Worm (Caenorhabditis elegans): ENCODE results near the gene C32D5.10.

Gene C32D5.10

ce11 chrII:6383183-6383695 lies 31.5 kb upstream of the C32D5.10 start, which contains the start of gene F58F12.1 (continued):
- TF ChIP-seq F37D6.2 (tag; optimal IDR thresholded peaks at IDR 0.05) (no peak), snpc-1.2 (GFP tag; IDR thresholded peaks at IDR 0.05) (no peak), lin-13 (GFP tag; optimal IDR thresholded peaks at IDR 0.05) (peak; percentile 43), lim-7 (GFP tag; IDR thresholded peaks at IDR 0.05) (no peak), dve-1 (tag; optimal IDR thresholded peaks at IDR 0.05; ENCODE audit: insufficient read depth) (peak; percentile 50), ztf-11 (tag; optimal IDR thresholded peaks at IDR 0.05) (no peak), mep-1 (tag; optimal IDR thresholded peaks at IDR 0.05) (peak; percentile 66), pha-4 (GFP tag; IDR thresholded peaks at IDR 0.05) (no peak), pha-4 (tag; optimal IDR thresholded peaks at IDR 0.05) (no peak), daf-19 (GFP tag; conservative IDR thresholded peaks at IDR 0.05) (no peak), lin-38 (GFP tag; IDR thresholded peaks at IDR 0.05) (peak; percentile 94), hif-1 (tag; optimal IDR thresholded peaks at IDR 0.05) (peak in 1 of 2 experiments; percentile 75), ZK546.5 (tag; optimal IDR thresholded peaks at IDR 0.05) (no peak), mdt-29 (GFP tag; IDR thresholded peaks at IDR 0.05) (no peak), duxl-1 (tag; optimal IDR thresholded peaks at IDR 0.05; ENCODE audit: poor library complexity) (no peak), ama-1 (optimal IDR thresholded peaks at IDR 0.05) (no peak), ceh-32 (tag; optimal IDR thresholded peaks at IDR 0.05; ENCODE audit: poor library complexity) (no peak), hmg-1.1 (GFP tag; IDR thresholded peaks at IDR 0.05) (no peak), attf-4 (tag; optimal IDR thresholded peaks at IDR 0.05) (no peak), lsy-2 (tag; optimal IDR thresholded peaks at IDR 0.05) (peak in 1 of 2 experiments; percentile 81), skn-1 (tag; optimal IDR thresholded peaks at IDR 0.05) (no peak), daf-16 (GFP tag; optimal IDR thresholded peaks at IDR 0.05) (no peak), daf-16 (tag; optimal IDR thresholded peaks at IDR 0.05) (peak; percentile 50), zfp-3 (GFP tag; conservative IDR thresholded peaks at IDR 0.05) (no peak), nhr-76 (tag; optimal IDR thresholded peaks at IDR 0.05) (no peak), nhr-48 (tag; optimal IDR thresholded peaks at IDR 0.05) (no peak), daf-12 (tag; optimal IDR thresholded peaks at IDR 0.05) (no peak), unc-62 (GFP tag; optimal IDR thresholded peaks at IDR 0.05 in 1 of 2) (peak in 1 of 2 experiments; percentile 75), unc-62 (tag; optimal IDR thresholded peaks at IDR 0.05) (no peak), mdl-1 (tag; optimal IDR thresholded peaks at IDR 0.05) (no peak), fos-1 (tag; optimal IDR thresholded peaks at IDR 0.05) (no peak), nhr-102 (tag; optimal IDR thresholded peaks at IDR 0.05) (no peak), fkh-10 (GFP tag; optimal IDR thresholded peaks at IDR 0.05) (no peak), egl-43 (GFP tag; IDR thresholded peaks at IDR 0.05) (no peak), ces-1 (GFP tag; optimal IDR thresholded peaks at IDR 0.05) (no peak), lin-15B (tag; optimal IDR thresholded peaks at IDR 0.05) (no peak), spr-1 (tag; optimal IDR thresholded peaks at IDR 0.05) (no peak), gei-8 (GFP tag; optimal IDR thresholded peaks at IDR 0.05) (no peak), snpc-4 (tag; optimal IDR thresholded peaks at IDR 0.05) (no peak), Y5F2A.4 (GFP tag; optimal IDR thresholded peaks at IDR 0.05) (no peak), mes-2 (tag; optimal IDR thresholded peaks at IDR 0.05; ENCODE audit: poor library complexity, severe bottlenecking) (peak; percentile 97), madf-9 (GFP tag; conservative IDR thresholded peaks at IDR 0.05) (no peak), aha-1 (tag) (peak; percentile 24), ceh-20 (GFP tag; IDR thresholded peaks at IDR 0.05) (no peak), lin-1 (GFP tag; IDR thresholded peaks at IDR 0.05) (no peak), hlh-30 (tag; optimal IDR thresholded peaks at IDR 0.05; ENCODE audit: insufficient read depth) (peak; percentile 52), nhr-77 (tag; optimal IDR thresholded peaks at IDR 0.05) (no peak), nhr-6 (tag; optimal IDR thresholded peaks at IDR 0.05) (peak; percentile 43), lin-39 (tag; optimal IDR thresholded peaks at IDR 0.05) (no peak), dmd-6 (GFP tag; IDR thresholded peaks at IDR 0.05) (peak; percentile 14; the same call in 1 of the 2 replicates), dpl-1 (GFP tag; optimal IDR thresholded peaks at IDR 0.05) (peak; percentile 56), sdz-12 (GFP tag; optimal IDR thresholded peaks at IDR 0.05) (no peak)
